Fruit fly (Drosophila melanogaster) whole organism, embryonic: ENCODE data around the gene mxc.

Experiments used
- BtbVII ChIP-seq: fragments of 200-800 bp; sonication (Bioruptor generic); optimal IDR thresholded peaks from 3 replicates; lab custom pipeline; 2017; ENCODE audit warnings: missing biosample characterization, mild to moderate bottlenecking, missing genetic modification characterization
- CG11398 ChIP-seq: fragments of 200-800 bp; sonication (Bioruptor generic); optimal IDR thresholded peaks from 2 replicates; lab custom pipeline; 2016; ENCODE audit warnings: missing biosample characterization, missing genetic modification characterization
- CG11695 ChIP-seq: fragments of 200-800 bp; sonication (Bioruptor generic); IDR thresholded peaks from 3 replicates; pipeline ENCODE4 v1.3.6; 2022; ENCODE audit warnings: missing biosample characterization, missing genetic modification characterization
- CG12219 ChIP-seq: fragments of 200-800 bp; sonication (Bioruptor generic); optimal IDR thresholded peaks from 3 replicates; lab custom pipeline; 2018; ENCODE audit warnings: missing biosample characterization, mild to moderate bottlenecking, missing genetic modification characterization
- CG12391 ChIP-seq: fragments of 200-800 bp; sonication (Bioruptor generic); optimal IDR thresholded peaks from 3 replicates; lab custom pipeline; 2018; ENCODE audit warnings: missing biosample characterization, mild to moderate bottlenecking, missing genetic modification characterization, moderate library complexity
- CG12659 ChIP-seq: fragments of 200-800 bp; sonication (Bioruptor generic); optimal IDR thresholded peaks from 3 replicates; lab custom pipeline; 2017; ENCODE audit warnings: mild to moderate bottlenecking, missing biosample characterization, missing genetic modification reagents, missing genetic modification characterization
- CG15601 ChIP-seq: fragments of 200-800 bp; sonication (Bioruptor generic); optimal IDR thresholded peaks from 3 replicates; lab custom pipeline; 2019; ENCODE audit warnings: missing biosample characterization, mild to moderate bottlenecking, missing genetic modification characterization, moderate library complexity
- CG17568 ChIP-seq: fragments of 200-800 bp; sonication (Bioruptor generic); optimal IDR thresholded peaks from 2 replicates; lab custom pipeline; 2018; ENCODE audit warnings: missing biosample characterization, mild to moderate bottlenecking, missing genetic modification characterization, moderate library complexity
- CG17912 ChIP-seq: fragments of 200-800 bp; sonication (Bioruptor generic); optimal IDR thresholded peaks from 2 replicates; lab custom pipeline; 2018; ENCODE audit warnings: missing biosample characterization, mild to moderate bottlenecking, missing genetic modification characterization
- CG2678 ChIP-seq: fragments of 200-800 bp; sonication (Bioruptor generic); optimal IDR thresholded peaks from 3 replicates; lab custom pipeline; 2019; ENCODE audit warnings: missing biosample characterization, mild to moderate bottlenecking, missing genetic modification characterization, moderate library complexity
- CG3065 ChIP-seq: fragments of 200-800 bp; sonication (Bioruptor generic); optimal IDR thresholded peaks from 2 replicates; lab custom pipeline; 2016; ENCODE audit warnings: missing biosample characterization, missing genetic modification characterization
- CG31441 ChIP-seq: fragments of 200-800 bp; sonication (Bioruptor generic); IDR thresholded peaks from 2 replicates; pipeline ENCODE4 v1.3.6; 2022; ENCODE audit warnings: missing biosample characterization, missing genetic modification characterization
- CG33557 ChIP-seq: fragments of 200-800 bp; sonication (Bioruptor generic); optimal IDR thresholded peaks from 2 replicates; lab custom pipeline; 2019; ENCODE audit warnings: missing biosample characterization, mild to moderate bottlenecking, missing genetic modification characterization, moderate library complexity
- CG6272 ChIP-seq: fragments of 200-800 bp; sonication (Bioruptor generic); IDR thresholded peaks from 2 replicates; pipeline ENCODE4 v1.3.6; 2022; ENCODE audit warnings: missing biosample characterization, missing genetic modification characterization
- CG6683 ChIP-seq: fragments of 200-800 bp; sonication (Bioruptor generic); optimal IDR thresholded peaks from 2 replicates; lab custom pipeline; 2017; ENCODE audit warnings: missing biosample characterization, mild to moderate bottlenecking, missing genetic modification characterization, missing genetic modification reagents
- CG7928 ChIP-seq: fragments of 200-800 bp; sonication (Bioruptor generic); optimal IDR thresholded peaks from 2 replicates; lab custom pipeline; 2017; ENCODE audit warnings: missing biosample characterization, mild to moderate bottlenecking, missing genetic modification characterization
- CG8281 ChIP-seq: fragments of 200-800 bp; sonication (Bioruptor generic); optimal IDR thresholded peaks from 2 replicates; lab custom pipeline; 2018; ENCODE audit warnings: missing biosample characterization, mild to moderate bottlenecking, missing genetic modification characterization, moderate library complexity
- CG8924 ChIP-seq: fragments of 200-800 bp; optimal IDR thresholded peaks from 3 replicates; lab custom pipeline; 2019; ENCODE audit warnings: missing biosample characterization, mild to moderate bottlenecking, missing genetic modification characterization, moderate library complexity
- CkIIα-i1 ChIP-seq: fragments of 200-800 bp; sonication (Bioruptor generic); IDR thresholded peaks from 2 replicates; pipeline ENCODE4 v1.3.6; 2022; ENCODE audit warnings: missing biosample characterization, missing genetic modification characterization
- Dip3 ChIP-seq: fragments of 200-800 bp; sonication (Bioruptor generic); optimal IDR thresholded peaks from 3 replicates; lab custom pipeline; 2016; ENCODE audit warnings: missing biosample characterization, missing genetic modification characterization
- HHEX ChIP-seq: fragments of 200-800 bp; sonication (Bioruptor generic); optimal IDR thresholded peaks from 3 replicates; lab custom pipeline; 2017; ENCODE audit warnings: missing biosample characterization, mild to moderate bottlenecking, missing genetic modification characterization, missing genetic modification reagents
- Hmr ChIP-seq: fragments of 200-800 bp; sonication (Bioruptor generic); optimal IDR thresholded peaks from 3 replicates; lab custom pipeline; 2017; ENCODE audit warnings: mild to moderate bottlenecking, missing biosample characterization, missing genetic modification reagents, missing genetic modification characterization
- Hr3 ChIP-seq: fragments of 200-800 bp; sonication (Bioruptor generic); optimal IDR thresholded peaks from 3 replicates; lab custom pipeline; 2016; ENCODE audit warnings: missing biosample characterization, missing genetic modification characterization
- Kr ChIP-seq: fragments of 200-800 bp; sonication (Bioruptor generic); optimal IDR thresholded peaks from 2 replicates; lab custom pipeline; 2017; ENCODE audit warnings: missing biosample characterization, mild to moderate bottlenecking, missing genetic modification characterization
- NC2α ChIP-seq: fragments of 200-800 bp; sonication (Bioruptor generic); optimal IDR thresholded peaks from 2 replicates; lab custom pipeline; 2016; ENCODE audit warnings: missing biosample characterization, missing genetic modification characterization
- Optix ChIP-seq: fragments of 200-800 bp; sonication (Bioruptor generic); IDR thresholded peaks from 3 replicates; pipeline ENCODE4 v1.3.6; 2022; ENCODE audit warnings: missing biosample characterization, missing genetic modification characterization
- Ptx1 ChIP-seq: fragments of 200-800 bp; sonication (Bioruptor generic); IDR thresholded peaks from 2 replicates; pipeline ENCODE4 v1.3.6; 2022; ENCODE audit warnings: missing biosample characterization, missing genetic modification characterization
- Sry-δ ChIP-seq: fragments of 200-800 bp; sonication (Bioruptor generic); optimal IDR thresholded peaks from 2 replicates; lab custom pipeline; 2016; ENCODE audit warnings: missing biosample characterization, missing genetic modification characterization
- ara ChIP-seq: fragments of 200-800 bp; sonication (Bioruptor generic); IDR thresholded peaks from 2 replicates; pipeline ENCODE4 v1.3.6; 2022; ENCODE audit warnings: missing biosample characterization, missing genetic modification characterization
- btn ChIP-seq: fragments of 200-800 bp; sonication (Bioruptor generic); optimal IDR thresholded peaks from 2 replicates; lab custom pipeline; 2016; ENCODE audit warnings: missing biosample characterization, missing genetic modification characterization
- ci ChIP-seq: fragments of 200-800 bp; sonication (Bioruptor generic); IDR thresholded peaks from 3 replicates; pipeline ENCODE4 v1.3.6; 2022; ENCODE audit warnings: missing biosample characterization, missing genetic modification characterization
- disco-r ChIP-seq: fragments of 200-800 bp; sonication (Bioruptor generic); optimal IDR thresholded peaks from 2 replicates; lab custom pipeline; 2016; ENCODE audit warnings: missing biosample characterization, missing genetic modification characterization
- dmrt11E ChIP-seq: fragments of 200-800 bp; sonication (Bioruptor generic); optimal IDR thresholded peaks from 3 replicates; lab custom pipeline; 2018; ENCODE audit warnings: missing biosample characterization, mild to moderate bottlenecking, missing genetic modification characterization, moderate library complexity
- ewg ChIP-seq: fragments of 200-800 bp; sonication (Bioruptor generic); optimal IDR thresholded peaks from 3 replicates; lab custom pipeline; 2017; ENCODE audit warnings: mild to moderate bottlenecking, missing biosample characterization, missing genetic modification reagents, missing genetic modification characterization
- fru ChIP-seq: fragments of >200 bp; optimal IDR thresholded peaks from 2 replicates; lab custom pipeline; 2017
- jigr1 ChIP-seq: fragments of 200-800 bp; sonication (Bioruptor generic); IDR thresholded peaks from 3 replicates; pipeline ENCODE4 v1.3.6; 2022; ENCODE audit warnings: missing biosample characterization, missing genetic modification characterization
- kay ChIP-seq: fragments of 200-800 bp; sonication (Bioruptor generic); optimal IDR thresholded peaks from 2 replicates; lab custom pipeline; 2016; ENCODE audit warnings: missing biosample characterization, missing genetic modification characterization
- ken ChIP-seq: fragments of 200-800 bp; sonication (Bioruptor generic); IDR thresholded peaks from 3 replicates; pipeline ENCODE4 v1.3.6; 2022; ENCODE audit warnings: missing biosample characterization, missing genetic modification characterization
- lilli ChIP-seq: fragments of 200-800 bp; sonication (Bioruptor generic); optimal IDR thresholded peaks from 3 replicates; lab custom pipeline; 2016; ENCODE audit warnings: missing biosample characterization, missing genetic modification characterization
- nau ChIP-seq: fragments of 200-800 bp; sonication (Bioruptor generic); optimal IDR thresholded peaks from 3 replicates; lab custom pipeline; 2017; ENCODE audit warnings: missing biosample characterization, mild to moderate bottlenecking, missing genetic modification characterization, missing genetic modification reagents
- pum ChIP-seq: fragments of 200-800 bp; sonication (Bioruptor generic); optimal IDR thresholded peaks from 2 replicates; lab custom pipeline; 2016; ENCODE audit warnings: missing biosample characterization, missing genetic modification characterization
- sens-2 ChIP-seq: fragments of 200-800 bp; sonication (Bioruptor generic); IDR thresholded peaks from 2 replicates; pipeline ENCODE4 v1.3.6; 2022; ENCODE audit warnings: missing biosample characterization, missing genetic modification characterization
- sim ChIP-seq: fragments of 200-800 bp; sonication (Bioruptor generic); IDR thresholded peaks from 2 replicates; pipeline ENCODE4 v1.3.6; 2022; ENCODE audit warnings: missing biosample characterization, missing genetic modification characterization
- sqz ChIP-seq: fragments of 200-800 bp; sonication (Bioruptor generic); optimal IDR thresholded peaks from 3 replicates; lab custom pipeline; 2018; ENCODE audit warnings: missing biosample characterization, mild to moderate bottlenecking, missing genetic modification characterization
- stwl ChIP-seq: fragments of 200-800 bp; sonication (Bioruptor generic); optimal IDR thresholded peaks from 3 replicates; lab custom pipeline; 2018; ENCODE audit warnings: missing biosample characterization, mild to moderate bottlenecking, missing genetic modification characterization, moderate library complexity
- tio ChIP-seq: fragments of 200-800 bp; sonication (Bioruptor generic); optimal IDR thresholded peaks from 2 replicates; lab custom pipeline; 2017; ENCODE audit warnings: missing biosample characterization, missing genetic modification characterization, inconsistent platforms
- toy ChIP-seq: fragments of 200-800 bp; sonication (Bioruptor generic); IDR thresholded peaks from 2 replicates; pipeline ENCODE4 v1.3.6; 2022; ENCODE audit warnings: missing biosample characterization, missing genetic modification characterization
- unc-4 ChIP-seq: fragments of 200-800 bp; sonication (Bioruptor generic); IDR thresholded peaks from 2 replicates; pipeline ENCODE4 v1.3.6; 2022; ENCODE audit warnings: missing biosample characterization, missing genetic modification characterization; ENCODE audit not compliant: partially characterized antibody
- unpg ChIP-seq: fragments of 200-800 bp; sonication (Bioruptor generic); optimal IDR thresholded peaks from 3 replicates; lab custom pipeline; 2018; ENCODE audit warnings: missing biosample characterization, mild to moderate bottlenecking, missing genetic modification characterization, moderate library complexity
- wdn ChIP-seq: fragments of 200-800 bp; sonication (Bioruptor generic); IDR thresholded peaks from 2 replicates; pipeline ENCODE4 v1.3.6; 2022; ENCODE audit warnings: missing biosample characterization, missing genetic modification characterization
- yki ChIP-seq: fragments of >200 bp; optimal IDR thresholded peaks from 3 replicates; lab custom pipeline; 2018

mxc gene

dm6 chrX:9251212-9251877 lies 8.1 kb upstream of the mxc start (continued):
- TF ChIP-seq CG12391 (peak; percentile 40), CG17568 (GFP tag; lab: Kevin White, UChicago) (no peak), jigr1 (no peak), Hr3 (no peak), ken (GFP tag; lab: Robert Waterston, UW) (no peak), pum (GFP tag; lab: Kevin White, UChicago) (peak; percentile 12), ara (GFP tag; lab: Robert Waterston, UW) (no peak), Dip3 (GFP tag; lab: Kevin White, UChicago) (no peak), CG11398 (GFP tag; lab: Kevin White, UChicago) (no peak), CG15601 (tag; lab: Kevin White, UChicago) (no peak), CG8924 (no peak), Kr (GFP tag; lab: Kevin White, UChicago) (no peak), btn (GFP tag; lab: Kevin White, UChicago) (peak; percentile 27), CG7928 (GFP tag; lab: Kevin White, UChicago) (no peak), NC2α (no peak), disco-r (no peak), CG17912 (GFP tag; lab: Kevin White, UChicago) (no peak), yki (lab: Kevin White, UChicago) (no peak), CG8281 (no peak), CG31441 (GFP tag; lab: Robert Waterston, UW) (no peak), unc-4 (GFP tag; lab: Robert Waterston, UW) (no peak), CG6272 (GFP tag; lab: Robert Waterston, UW) (no peak), ci (GFP tag; lab: Robert Waterston, UW) (peak; percentile 66; the same call in 2 of the 3 replicates), lilli (GFP tag; lab: Kevin White, UChicago) (peak; percentile 25), Hmr (no peak), toy (GFP tag; lab: Robert Waterston, UW) (no peak), CG6683 (no peak), CG3065 (no peak), BtbVII (no peak), Sry-δ (GFP tag; lab: Kevin White, UChicago) (no peak), CG12219 (no peak), CG33557 (GFP tag; lab: Kevin White, UChicago) (no peak), sens-2 (GFP tag; lab: Robert Waterston, UW) (no peak), tio (GFP tag; lab: Kevin White, UChicago) (no peak), ewg (GFP tag; lab: Kevin White, UChicago) (no peak), HHEX (no peak), fru (lab: Kevin White, UChicago) (no peak), kay (GFP tag; lab: Kevin White, UChicago) (no peak), sqz (no peak), nau (GFP tag; lab: Kevin White, UChicago) (no peak), unpg (GFP tag; lab: Kevin White, UChicago) (peak; percentile 21), dmrt11E (peak; percentile 7), sim (GFP tag; lab: Robert Waterston, UW) (no peak), Ptx1 (GFP tag; lab: Robert Waterston, UW) (peak; percentile 28; the same call in 1 of the 2 replicates), CG2678 (tag; lab: Kevin White, UChicago) (peak; percentile 34), CkIIα-i1 (GFP tag; lab: Robert Waterston, UW) (no peak), stwl (no peak), CG11695 (0 out of 3 replicates have a peak, but pooled peaks have one; percentile 34), wdn (GFP tag; lab: Robert Waterston, UW) (no peak), CG12659 (GFP tag; lab: Kevin White, UChicago) (peak; percentile 12), Optix (GFP tag; lab: Robert Waterston, UW) (peak; percentile 37; the same call in 1 of the 3 replicates)
